Worm (Caenorhabditis elegans) whole organism, late embryonic: ENCODE measurements around the gene sra-8.
A peak's percentile ranks its signal among the peaks of the same experiment; 100 is the strongest.

Experiments used
- C08G9.2 ChIP-seq: sonication (generic microtip); optimal IDR thresholded peaks from 2 replicates; lab custom pipeline; 2016; ENCODE audit warnings: mild to moderate bottlenecking, missing genetic modification characterization, moderate library complexity, missing compliant biosample characterization
- C38D4.7 ChIP-seq: fragments of 200-800 bp; sonication (Bioruptor generic); optimal IDR thresholded peaks from 2 replicates; lab custom pipeline; 2018; ENCODE audit warnings: mild to moderate bottlenecking, missing genetic modification characterization, moderate library complexity, missing compliant biosample characterization
- F13H6.1 ChIP-seq: sonication (generic microtip); optimal IDR thresholded peaks from 2 replicates; lab custom pipeline; 2016; ENCODE audit warnings: missing genetic modification characterization, missing compliant biosample characterization
- K02D7.2 ChIP-seq: sonication (generic microtip); optimal IDR thresholded peaks from 2 replicates; lab custom pipeline; 2017; ENCODE audit warnings: mild to moderate bottlenecking, missing genetic modification characterization, missing compliant biosample characterization
- K09A11.1 ChIP-seq: sonication (generic microtip); optimal IDR thresholded peaks from 2 replicates; lab custom pipeline; 2017; ENCODE audit warnings: antibody characterized with exemption, mild to moderate bottlenecking, missing genetic modification characterization, missing compliant biosample characterization; ENCODE audit not compliant: insufficient read depth
- T23F11.4 ChIP-seq: fragments of 200-800 bp; sonication (Bioruptor generic); optimal IDR thresholded peaks from 2 replicates; lab custom pipeline; 2018; ENCODE audit warnings: mild to moderate bottlenecking, missing genetic modification characterization, missing compliant biosample characterization
- Y22D7AL.16 ChIP-seq: sonication (generic microtip); optimal IDR thresholded peaks from 2 replicates; lab custom pipeline; 2016; ENCODE audit warnings: missing genetic modification characterization, missing compliant biosample characterization
- ahr-1 ChIP-seq: sonication (generic microtip); optimal IDR thresholded peaks from 2 replicates; lab custom pipeline; 2016; ENCODE audit warnings: missing genetic modification characterization, missing compliant biosample characterization
- ama-1 ChIP-seq: fragments of 150-350 bp; optimal IDR thresholded peaks from 2 replicates; lab custom pipeline; 2014
- ceh-14 ChIP-seq: sonication (generic microtip); optimal IDR thresholded peaks from 2 replicates; lab custom pipeline; 2016; ENCODE audit warnings: missing genotype, missing genetic modification characterization, missing compliant biosample characterization
- ceh-19 ChIP-seq: fragments of 200-800 bp; sonication (Bioruptor generic); optimal IDR thresholded peaks from 2 replicates; lab custom pipeline; 2018; ENCODE audit warnings: mild to moderate bottlenecking, missing genetic modification characterization, missing compliant biosample characterization
- ceh-2 ChIP-seq: sonication (generic microtip); optimal IDR thresholded peaks from 2 replicates; lab custom pipeline; 2016; ENCODE audit warnings: missing genotype, missing genetic modification characterization, missing compliant biosample characterization
- ceh-22 ChIP-seq: sonication (generic microtip); optimal IDR thresholded peaks from 2 replicates; lab custom pipeline; 2017; ENCODE audit warnings: missing biosample characterization, missing genetic modification characterization
- ceh-30 ChIP-seq: fragments of 150-350 bp; optimal IDR thresholded peaks from 2 replicates; lab custom pipeline; 2014; ENCODE audit warnings: missing biosample characterization, missing genetic modification characterization
- ceh-31 ChIP-seq: sonication (generic microtip); optimal IDR thresholded peaks from 2 replicates; lab custom pipeline; 2016; ENCODE audit warnings: missing genetic modification characterization, missing compliant biosample characterization
- ceh-34 ChIP-seq: sonication (generic microtip); optimal IDR thresholded peaks from 2 replicates; lab custom pipeline; 2016; ENCODE audit warnings: mild to moderate bottlenecking, missing genetic modification characterization, missing compliant biosample characterization
- ceh-48 ChIP-seq: sonication (generic microtip); optimal IDR thresholded peaks from 2 replicates; lab custom pipeline; 2016; ENCODE audit warnings: missing genetic modification characterization, inconsistent platforms, missing compliant biosample characterization
- ceh-6 ChIP-seq: fragments of 200-800 bp; sonication (Bioruptor generic); optimal IDR thresholded peaks from 2 replicates; lab custom pipeline; 2018; ENCODE audit warnings: mild to moderate bottlenecking, missing genetic modification characterization, missing compliant biosample characterization
- ceh-9 ChIP-seq: sonication (generic microtip); optimal IDR thresholded peaks from 2 replicates; lab custom pipeline; 2016; ENCODE audit warnings: mild to moderate bottlenecking, missing genetic modification characterization, inconsistent platforms, missing compliant biosample characterization
- dmd-4 ChIP-seq: sonication (generic microtip); optimal IDR thresholded peaks from 2 replicates; lab custom pipeline; 2016; ENCODE audit warnings: borderline replicate concordance, missing genetic modification characterization, missing compliant biosample characterization
- elt-2 ChIP-seq: sonication (generic microtip); optimal IDR thresholded peaks from 2 replicates; lab custom pipeline; 2016; ENCODE audit warnings: missing genetic modification reagents, missing genetic modification characterization, missing compliant biosample characterization
- ets-4 ChIP-seq: sonication (generic microtip); optimal IDR thresholded peaks from 2 replicates; lab custom pipeline; 2016; ENCODE audit warnings: missing genetic modification characterization, missing compliant biosample characterization
- fax-1 ChIP-seq: sonication (generic microtip); optimal IDR thresholded peaks from 2 replicates; lab custom pipeline; 2016; ENCODE audit warnings: missing genotype, missing genetic modification characterization, missing compliant biosample characterization
- fkh-10 ChIP-seq: fragments of 150-350 bp; optimal IDR thresholded peaks from 2 replicates; lab custom pipeline; 2014; ENCODE audit warnings: missing biosample characterization, missing genetic modification reagents, missing genetic modification characterization
- fkh-6 ChIP-seq: sonication (generic microtip); optimal IDR thresholded peaks from 2 replicates; lab custom pipeline; 2016; ENCODE audit warnings: missing genetic modification characterization, missing compliant biosample characterization
- hlh-13 ChIP-seq: fragments of 200-800 bp; sonication (Bioruptor generic); optimal IDR thresholded peaks from 2 replicates; lab custom pipeline; 2018; ENCODE audit warnings: mild to moderate bottlenecking, missing genetic modification characterization, missing compliant biosample characterization
- hlh-30 ChIP-seq: sonication (generic microtip); optimal IDR thresholded peaks from 2 replicates; lab custom pipeline; 2017; ENCODE audit warnings: antibody characterized with exemption, missing genetic modification characterization, missing compliant biosample characterization; ENCODE audit not compliant: insufficient read depth
- hlh-8 ChIP-seq: sonication (generic microtip); optimal IDR thresholded peaks from 2 replicates; lab custom pipeline; 2016; ENCODE audit warnings: missing genotype, missing genetic modification characterization, missing compliant biosample characterization
- lim-6 ChIP-seq: sonication (generic microtip); optimal IDR thresholded peaks from 2 replicates; lab custom pipeline; 2016; ENCODE audit warnings: missing genetic modification characterization, missing compliant biosample characterization
- lin-11 ChIP-seq: fragments of 200-800 bp; sonication (Bioruptor generic); optimal IDR thresholded peaks from 2 replicates; lab custom pipeline; 2018; ENCODE audit warnings: mild to moderate bottlenecking, missing genetic modification characterization, missing compliant biosample characterization
- madf-2 ChIP-seq: sonication (generic microtip); optimal IDR thresholded peaks from 2 replicates; lab custom pipeline; 2017; ENCODE audit warnings: missing genetic modification characterization, missing compliant biosample characterization
- mec-3 ChIP-seq: sonication (generic microtip); optimal IDR thresholded peaks from 2 replicates; lab custom pipeline; 2016; ENCODE audit warnings: borderline replicate concordance, missing genetic modification characterization, missing compliant biosample characterization
- nfya-1 ChIP-seq: sonication (generic microtip); optimal IDR thresholded peaks from 2 replicates; lab custom pipeline; 2017; ENCODE audit warnings: missing genetic modification characterization, mild to moderate bottlenecking, missing compliant biosample characterization, antibody characterized with exemption, moderate library complexity
- nhr-232 ChIP-seq: sonication (generic microtip); optimal IDR thresholded peaks from 2 replicates; lab custom pipeline; 2016; ENCODE audit warnings: missing genetic modification characterization, missing compliant biosample characterization
- pax-1 ChIP-seq: fragments of 150-350 bp; optimal IDR thresholded peaks from 2 replicates; lab custom pipeline; 2014; ENCODE audit warnings: missing biosample characterization, missing genetic modification characterization
- pha-2 ChIP-seq: sonication (generic microtip); optimal IDR thresholded peaks from 2 replicates; lab custom pipeline; 2017; ENCODE audit warnings: mild to moderate bottlenecking, missing genetic modification characterization, missing compliant biosample characterization
- pha-4 ChIP-seq: fragments of 150-350 bp; optimal IDR thresholded peaks from 2 replicates; lab custom pipeline; 2018; ENCODE audit warnings: missing biosample characterization, missing genetic modification reagents, missing genetic modification characterization
- pros-1 ChIP-seq: fragments of 150-350 bp; optimal IDR thresholded peaks from 2 replicates; lab custom pipeline; 2014; ENCODE audit warnings: missing biosample characterization, missing genetic modification reagents, missing genetic modification characterization
- ref-2 ChIP-seq: sonication (generic microtip); optimal IDR thresholded peaks from 2 replicates; lab custom pipeline; 2016; ENCODE audit warnings: missing genetic modification characterization, missing compliant biosample characterization
- rnt-1 ChIP-seq: sonication (generic microtip); optimal IDR thresholded peaks from 2 replicates; lab custom pipeline; 2016; ENCODE audit warnings: missing genetic modification characterization, missing compliant biosample characterization
- sox-2 ChIP-seq: fragments of 200-800 bp; sonication (Bioruptor generic); IDR thresholded peaks from 2 replicates; pipeline ENCODE4 v1.3.6; 2022; ENCODE audit warnings: missing genetic modification reagents, missing genetic modification characterization, missing compliant biosample characterization
- syd-9 ChIP-seq: sonication (generic microtip); optimal IDR thresholded peaks from 2 replicates; lab custom pipeline; 2016; ENCODE audit warnings: mild to moderate bottlenecking, missing genetic modification characterization, moderate library complexity, missing compliant biosample characterization
- tbx-7 ChIP-seq: sonication (generic microtip); optimal IDR thresholded peaks from 2 replicates; lab custom pipeline; 2016; ENCODE audit warnings: missing genotype, missing genetic modification characterization, missing compliant biosample characterization
- ttx-3 ChIP-seq: sonication (generic microtip); optimal IDR thresholded peaks from 2 replicates; lab custom pipeline; 2016; ENCODE audit warnings: missing genetic modification reagents, missing genetic modification characterization, missing compliant biosample characterization
- unc-55 ChIP-seq: sonication (generic microtip); optimal IDR thresholded peaks from 2 replicates; lab custom pipeline; 2017; ENCODE audit warnings: missing biosample characterization, missing genetic modification reagents, missing genetic modification characterization
- unc-86 ChIP-seq: sonication (generic microtip); optimal IDR thresholded peaks from 2 replicates; lab custom pipeline; 2016; ENCODE audit warnings: missing genetic modification characterization, missing compliant biosample characterization
- zip-5 ChIP-seq: sonication (generic microtip); optimal IDR thresholded peaks from 2 replicates; lab custom pipeline; 2016; ENCODE audit warnings: missing genetic modification characterization, missing compliant biosample characterization
- ztf-16 ChIP-seq: sonication (generic microtip); optimal IDR thresholded peaks from 2 replicates; lab custom pipeline; 2017; ENCODE audit warnings: missing genetic modification characterization, missing compliant biosample characterization

The sra-8 gene

ce11 chrII:9537429-9537828, at the start of gene sra-8:
Gene sra-8, plus strand, starts transcription at chrII:9537729.
- no peak for TF ChIP-seq hlh-30 (tag; lab: Kevin White, UChicago)
- no peak for TF ChIP-seq ceh-19
- TF ChIP-seq ztf-16 (tag; lab: Kevin White, UChicago) = no peak
- TF ChIP-seq ceh-2 (tag; lab: Kevin White, UChicago) = no peak
- TF ChIP-seq dmd-4 (tag; lab: Kevin White, UChicago) = no peak
- no peak for TF ChIP-seq fkh-10 (GFP tag; lab: Kevin White, UChicago)
- no peak for TF ChIP-seq ref-2 (tag; lab: Kevin White, UChicago)
- TF ChIP-seq madf-2 (tag; lab: Kevin White, UChicago) = no peak

- TF ChIP-seq nhr-232 (tag; lab: Kevin White, UChicago) = no peak
Observed at ce11 chrII:9489922-9490321, 47.6 kb upstream of the sra-8 start.

DNA sequence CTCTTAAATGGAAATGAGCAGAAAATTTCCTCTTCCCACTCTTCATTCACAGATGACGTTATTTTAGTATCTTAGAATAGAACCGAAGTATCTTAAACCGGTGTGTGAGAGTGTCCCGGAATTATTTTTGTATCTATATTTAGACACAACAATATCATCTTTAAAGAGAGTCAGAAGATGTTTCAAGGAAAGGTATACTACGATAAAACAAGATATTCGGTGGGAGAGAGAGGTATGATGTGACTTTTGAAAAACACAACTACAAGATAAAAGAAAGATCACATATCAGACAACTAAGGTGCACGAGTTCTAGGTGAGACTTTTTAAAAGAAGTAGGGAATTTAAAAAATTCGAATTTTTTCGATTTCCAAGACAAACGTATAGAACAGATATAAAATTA, 46.9 kb upstream of the sra-8 start:
- TF ChIP-seq syd-9 (tag; lab: Kevin White, UChicago) (no peak), ceh-14 (tag; lab: Kevin White, UChicago) (no peak), hlh-13 (GFP tag; lab: Kevin White, UChicago) (no peak), madf-2 (tag; lab: Kevin White, UChicago) (no peak), unc-55 (GFP tag; lab: Kevin White, UChicago) (no peak), pros-1 (tag; lab: Kevin White, UChicago) (no peak), C38D4.7 (GFP tag; lab: Kevin White, UChicago) (no peak), ref-2 (tag; lab: Kevin White, UChicago) (no peak), K09A11.1 (tag; lab: Kevin White, UChicago) (no peak), fkh-6 (tag; lab: Kevin White, UChicago) (no peak), ceh-34 (no peak), C08G9.2 (tag; lab: Kevin White, UChicago) (no peak), ceh-6 (no peak), rnt-1 (tag; lab: Kevin White, UChicago) (no peak), pha-2 (tag; lab: Kevin White, UChicago) (no peak), pha-4 (no peak), sox-2 (no peak), hlh-30 (tag; lab: Kevin White, UChicago) (no peak), ama-1 (no peak), ets-4 (no peak)

- TF ChIP-seq mec-3 (tag; lab: Kevin White, UChicago) = no peak
- no peak for TF ChIP-seq ztf-16 (tag; lab: Kevin White, UChicago)
- peak; percentile 48 for TF ChIP-seq elt-2
- TF ChIP-seq C08G9.2 (tag; lab: Kevin White, UChicago) = no peak
- TF ChIP-seq lim-6 (tag; lab: Kevin White, UChicago) = no peak
- peak; percentile 29 for TF ChIP-seq ceh-31 (tag; lab: Kevin White, UChicago)
- no peak for TF ChIP-seq zip-5 (tag; lab: Kevin White, UChicago)
- TF ChIP-seq hlh-8 (tag; lab: Kevin White, UChicago) = peak; percentile 31
- TF ChIP-seq lin-11 = no peak
- peak; percentile 29 for TF ChIP-seq ceh-22 (tag; lab: Kevin White, UChicago)
- TF ChIP-seq ceh-30 (tag; lab: Kevin White, UChicago) = no peak
- TF ChIP-seq nfya-1 = peak; percentile 31
- no peak for TF ChIP-seq ttx-3
- no peak for TF ChIP-seq pha-4
- TF ChIP-seq ceh-48 = no peak
- no peak for TF ChIP-seq F13H6.1 (tag; lab: Kevin White, UChicago)
- no peak for TF ChIP-seq madf-2 (tag; lab: Kevin White, UChicago)
- TF ChIP-seq fax-1 = no peak
- peak; percentile 51 for TF ChIP-seq unc-55 (GFP tag; lab: Kevin White, UChicago)
- TF ChIP-seq ahr-1 (tag; lab: Kevin White, UChicago) = no peak
- no peak for TF ChIP-seq T23F11.4 (GFP tag; lab: Kevin White, UChicago)
- TF ChIP-seq unc-86 (tag; lab: Kevin White, UChicago) = no peak
- no peak for TF ChIP-seq Y22D7AL.16 (tag; lab: Kevin White, UChicago)
- TF ChIP-seq ceh-9 (tag; lab: Kevin White, UChicago) = no peak
- no peak for TF ChIP-seq pax-1 (tag; lab: Kevin White, UChicago)
- peak; percentile 32; the same call in 1 of the 2 replicates for TF ChIP-seq sox-2
- TF ChIP-seq K02D7.2 (tag; lab: Kevin White, UChicago) = no peak
- no peak for TF ChIP-seq tbx-7
Observed at ce11 chrII:9491045-9491444, 46.5 kb upstream of the sra-8 start.
